Worm (Caenorhabditis elegans) whole organism, L3 larva: Measurements from ENCODE around the gene T20G5.8.

ENCODE experiments used
- egl-27 ChIP-seq: sonication (generic microtip); optimal IDR thresholded peaks from 4 replicates; lab custom pipeline; 2017; ENCODE audit warnings: missing biosample characterization, missing genetic modification reagents, missing genetic modification characterization
- elt-1 ChIP-seq: fragments of 150-350 bp; optimal IDR thresholded peaks from 2 replicates; lab custom pipeline; 2014; ENCODE audit warnings: missing biosample characterization, missing genetic modification characterization
- fkh-10 ChIP-seq: sonication (generic microtip); optimal IDR thresholded peaks from 2 replicates; lab custom pipeline; 2017; ENCODE audit warnings: missing biosample characterization, missing genetic modification reagents, missing genetic modification characterization
- hmg-11 ChIP-seq: sonication (generic microtip); optimal IDR thresholded peaks from 2 replicates; lab custom pipeline; 2016; ENCODE audit warnings: missing genetic modification characterization, missing compliant biosample characterization
- lin-15B ChIP-seq: fragments of 150-350 bp; optimal IDR thresholded peaks from 2 replicates; lab custom pipeline; 2014; ENCODE audit warnings: missing biosample characterization, missing genetic modification characterization
- lin-39 ChIP-seq: fragments of 150-350 bp; optimal IDR thresholded peaks from 2 replicates; lab custom pipeline; 2018; ENCODE audit warnings: missing biosample characterization, missing genetic modification reagents, missing genetic modification characterization
- lsy-12 ChIP-seq: sonication (generic microtip); optimal IDR thresholded peaks from 2 replicates; lab custom pipeline; 2016; ENCODE audit warnings: mild to moderate bottlenecking, missing genetic modification characterization, missing compliant biosample characterization
- nhr-12 ChIP-seq: fragments of 150-350 bp; optimal IDR thresholded peaks from 2 replicates; lab custom pipeline; 2014; ENCODE audit warnings: missing biosample characterization, missing genetic modification characterization
- pha-4 ChIP-seq: fragments of 150-350 bp; optimal IDR thresholded peaks from 2 replicates; lab custom pipeline; 2014; ENCODE audit warnings: missing biosample characterization, missing genetic modification reagents, missing genetic modification characterization
- skn-1 ChIP-seq: fragments of 150-350 bp; optimal IDR thresholded peaks from 2 replicates; lab custom pipeline; 2014; ENCODE audit warnings: missing biosample characterization, missing genetic modification characterization
- unc-62 ChIP-seq: fragments of 150-350 bp; sonication (generic microtip); optimal IDR thresholded peaks from 4 replicates; lab custom pipeline; 2014; ENCODE audit warnings: missing biosample characterization, missing genetic modification reagents, missing genetic modification characterization
- ztf-4 ChIP-seq: fragments of 150-350 bp; optimal IDR thresholded peaks from 2 replicates; lab custom pipeline; 2014; ENCODE audit warnings: missing biosample characterization, missing genetic modification characterization

DNA sequence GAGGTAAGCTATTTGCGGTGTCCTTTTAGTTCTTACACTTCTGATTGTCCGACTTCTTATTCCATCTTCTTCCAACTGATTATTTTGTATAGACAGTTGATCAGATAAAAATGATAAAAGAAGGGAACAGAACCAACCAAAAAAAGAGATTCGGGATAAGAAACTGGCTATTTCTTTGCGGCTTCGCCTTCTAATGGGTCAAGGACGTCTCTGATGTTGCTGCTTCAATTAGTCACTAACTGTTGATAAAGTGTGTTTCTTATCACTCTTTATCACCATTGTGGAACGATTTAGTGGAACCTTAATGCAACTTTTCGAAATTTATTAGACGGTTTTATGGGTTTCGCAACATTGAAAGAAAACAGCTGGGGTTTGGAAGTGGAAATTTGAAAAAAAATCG is 28.9 kb upstream of the T20G5.8 start:
- TF ChIP-seq lin-15B (tag; lab: Kevin White, UChicago) = no peak
- TF ChIP-seq hmg-11 = no peak
- no peak for TF ChIP-seq egl-27 (tag; lab: Kevin White, UChicago)
- no peak for TF ChIP-seq pha-4
- no peak for TF ChIP-seq lin-39 (tag; lab: Kevin White, UChicago)
- TF ChIP-seq skn-1 = no peak
- no peak for TF ChIP-seq elt-1
- TF ChIP-seq ztf-4 (tag; lab: Kevin White, UChicago) = no peak
- no peak for TF ChIP-seq unc-62
- no peak for TF ChIP-seq lsy-12
- TF ChIP-seq fkh-10 (GFP tag; lab: Kevin White, UChicago) = no peak
- TF ChIP-seq nhr-12 (tag; lab: Kevin White, UChicago) = no peak
